Fruit fly (Drosophila melanogaster) whole organism, embryonic: ENCODE results near the gene ci.

Experiments
- Bteb2 ChIP-seq: fragments of 200-800 bp; sonication (Bioruptor generic); optimal IDR thresholded peaks from 2 replicates; lab custom pipeline; 2016; ENCODE audit warnings: missing biosample characterization, missing genetic modification characterization
- CG10565 ChIP-seq: fragments of 200-800 bp; sonication (Bioruptor generic); optimal IDR thresholded peaks from 3 replicates; lab custom pipeline; 2016; ENCODE audit warnings: missing biosample characterization, mild to moderate bottlenecking, missing genetic modification characterization
- CG12219 ChIP-seq: fragments of 200-800 bp; sonication (Bioruptor generic); optimal IDR thresholded peaks from 3 replicates; lab custom pipeline; 2018; ENCODE audit warnings: missing biosample characterization, mild to moderate bottlenecking, missing genetic modification characterization
- CG1233 ChIP-seq: fragments of 200-800 bp; sonication (Bioruptor generic); optimal IDR thresholded peaks from 4 replicates; lab custom pipeline; 2018; ENCODE audit warnings: missing biosample characterization, mild to moderate bottlenecking, missing genetic modification characterization
- CG12769 ChIP-seq: fragments of 200-800 bp; sonication (Bioruptor generic); optimal IDR thresholded peaks from 2 replicates; lab custom pipeline; 2019; ENCODE audit warnings: missing biosample characterization, mild to moderate bottlenecking, missing genetic modification characterization, moderate library complexity
- CG14441 ChIP-seq: fragments of 200-800 bp; sonication (Bioruptor generic); IDR thresholded peaks from 2 replicates; pipeline ENCODE4 v1.3.6; 2022; ENCODE audit warnings: missing biosample characterization, missing genetic modification characterization
- CG14965 ChIP-seq: fragments of 200-800 bp; sonication (Bioruptor generic); optimal IDR thresholded peaks from 2 replicates; lab custom pipeline; 2016; ENCODE audit warnings: missing biosample characterization, missing genetic modification characterization, borderline replicate concordance
- CG17612 ChIP-seq: fragments of 200-800 bp; sonication (Bioruptor generic); IDR thresholded peaks from 2 replicates; pipeline ENCODE4 v1.3.6; 2022; ENCODE audit warnings: missing biosample characterization, missing genetic modification characterization
- CG17912 ChIP-seq: fragments of 200-800 bp; sonication (Bioruptor generic); optimal IDR thresholded peaks from 2 replicates; lab custom pipeline; 2018; ENCODE audit warnings: missing biosample characterization, mild to moderate bottlenecking, missing genetic modification characterization
- CG2129 ChIP-seq: fragments of 200-800 bp; sonication (Bioruptor generic); IDR thresholded peaks from 2 replicates; pipeline ENCODE4 v1.3.6; 2022; ENCODE audit warnings: missing biosample characterization, missing genetic modification characterization; ENCODE audit not compliant: partially characterized antibody
- CG2712 ChIP-seq: fragments of 200-800 bp; optimal IDR thresholded peaks from 3 replicates; lab custom pipeline; 2019; ENCODE audit warnings: missing biosample characterization, mild to moderate bottlenecking, missing genetic modification characterization, moderate library complexity
- CG30403 ChIP-seq: fragments of 200-800 bp; sonication (Bioruptor generic); optimal IDR thresholded peaks from 3 replicates; lab custom pipeline; 2016; ENCODE audit warnings: missing biosample characterization, missing genetic modification characterization
- CG3065 ChIP-seq: fragments of 200-800 bp; sonication (Bioruptor generic); optimal IDR thresholded peaks from 2 replicates; lab custom pipeline; 2016; ENCODE audit warnings: missing biosample characterization, missing genetic modification characterization
- CG31365 ChIP-seq: fragments of 200-800 bp; sonication (Bioruptor generic); optimal IDR thresholded peaks from 2 replicates; lab custom pipeline; 2018; ENCODE audit warnings: missing biosample characterization, mild to moderate bottlenecking, missing genetic modification characterization
- CG43689 ChIP-seq: fragments of 200-800 bp; sonication (Bioruptor generic); IDR thresholded peaks from 2 replicates; pipeline ENCODE4 v1.3.6; 2022; ENCODE audit warnings: missing biosample characterization, missing genetic modification characterization
- CG7357 ChIP-seq: fragments of 200-800 bp; sonication (Bioruptor generic); IDR thresholded peaks from 3 replicates; pipeline ENCODE4 v1.3.6; 2022; ENCODE audit warnings: missing biosample characterization, missing genetic modification characterization
- CG8290 ChIP-seq, 3 experiments: fragments of 200-800 bp; sonication (Bioruptor generic); optimal IDR thresholded peaks; 2 replicates each; lab custom pipeline; 2016 to 2019; ENCODE audit warnings: missing biosample characterization in 3 of 3, missing genetic modification characterization in 3 of 3, mild to moderate bottlenecking in 2 of 3, moderate library complexity in 1 of 3
- CG8765 ChIP-seq: fragments of 200-800 bp; sonication (Bioruptor generic); IDR thresholded peaks from 2 replicates; pipeline ENCODE4 v1.3.6; 2022; ENCODE audit warnings: missing biosample characterization, missing genetic modification characterization
- CG9797 ChIP-seq: fragments of 200-800 bp; sonication (Bioruptor generic); optimal IDR thresholded peaks from 3 replicates; lab custom pipeline; 2018; ENCODE audit warnings: missing biosample characterization, mild to moderate bottlenecking, missing genetic modification characterization
- D19A ChIP-seq: fragments of 200-800 bp; optimal IDR thresholded peaks from 3 replicates; lab custom pipeline; 2019; ENCODE audit warnings: missing biosample characterization, mild to moderate bottlenecking, missing genetic modification characterization, moderate library complexity
- Dll ChIP-seq: fragments of 200-800 bp; sonication (Bioruptor generic); IDR thresholded peaks from 4 replicates; pipeline ENCODE4 v1.3.6; 2022; ENCODE audit warnings: missing biosample characterization, missing genetic modification characterization; ENCODE audit not compliant: partially characterized antibody
- Eip74EF ChIP-seq, 2 experiments: fragments of 200-800 bp in 1 of 2; fragments of >200 bp in 1 of 2; sonication (Bioruptor generic) in 1 of 2; optimal IDR thresholded peaks; 2 replicates each; lab custom pipeline; 2017 to 2019; ENCODE audit warnings: missing biosample characterization in 2 of 2, missing genetic modification characterization in 2 of 2, mild to moderate bottlenecking in 1 of 2, moderate library complexity in 1 of 2
- Ets65A ChIP-seq: fragments of 200-800 bp; sonication (Bioruptor generic); peaks from one replicate; lab custom pipeline; 2016; ENCODE audit warnings: missing biosample characterization, missing genetic modification characterization
- Ets97D ChIP-seq: fragments of 200-800 bp; sonication (Bioruptor generic); optimal IDR thresholded peaks from 3 replicates; lab custom pipeline; 2016; ENCODE audit warnings: missing biosample characterization, missing genetic modification characterization
- Hr39 ChIP-seq: fragments of >200 bp; optimal IDR thresholded peaks from 2 replicates; lab custom pipeline; 2017
- Mes4 ChIP-seq: fragments of 200-800 bp; sonication (Bioruptor generic); optimal IDR thresholded peaks from 2 replicates; lab custom pipeline; 2016; ENCODE audit warnings: missing biosample characterization, missing genetic modification characterization
- Myb ChIP-seq: fragments of 200-800 bp; sonication (Bioruptor generic); optimal IDR thresholded peaks from 2 replicates; lab custom pipeline; 2016; ENCODE audit warnings: missing biosample characterization, missing genetic modification characterization
- Scr ChIP-seq: fragments of 200-800 bp; sonication (Bioruptor generic); IDR thresholded peaks from 2 replicates; pipeline ENCODE4 v1.3.6; 2022; ENCODE audit warnings: missing biosample characterization, missing genetic modification characterization; ENCODE audit not compliant: partially characterized antibody
- Taf1 ChIP-seq: fragments of 200-800 bp; sonication (Bioruptor generic); IDR thresholded peaks from 2 replicates; pipeline ENCODE4 v1.3.6; 2022; ENCODE audit warnings: missing biosample characterization, missing genetic modification characterization
- Xbp1 ChIP-seq: fragments of 200-800 bp; sonication (Bioruptor generic); optimal IDR thresholded peaks from 3 replicates; lab custom pipeline; 2016; ENCODE audit warnings: missing biosample characterization, mild to moderate bottlenecking, missing genetic modification characterization
- abd-A ChIP-seq: fragments of 200-800 bp; sonication (Bioruptor generic); optimal IDR thresholded peaks from 3 replicates; lab custom pipeline; 2019; ENCODE audit warnings: missing biosample characterization, mild to moderate bottlenecking, missing genetic modification characterization, moderate library complexity
- ara ChIP-seq: fragments of 200-800 bp; sonication (Bioruptor generic); IDR thresholded peaks from 2 replicates; pipeline ENCODE4 v1.3.6; 2022; ENCODE audit warnings: missing biosample characterization, missing genetic modification characterization
- az2 ChIP-seq: fragments of 200-800 bp; sonication (Bioruptor generic); optimal IDR thresholded peaks from 3 replicates; lab custom pipeline; 2016; ENCODE audit warnings: missing biosample characterization, missing genetic modification characterization
- bbx ChIP-seq: fragments of 200-800 bp; sonication (Bioruptor generic); IDR thresholded peaks from 2 replicates; pipeline ENCODE4 v1.3.6; 2022; ENCODE audit warnings: missing biosample characterization, missing genetic modification characterization; ENCODE audit not compliant: partially characterized antibody
- chif ChIP-seq, 2 experiments: fragments of 200-800 bp; sonication (Bioruptor generic); optimal IDR thresholded peaks; 3 replicates each; lab custom pipeline; 2016; ENCODE audit warnings: missing biosample characterization in 2 of 2, missing genetic modification characterization in 2 of 2
- dmrt11E ChIP-seq: fragments of 200-800 bp; sonication (Bioruptor generic); optimal IDR thresholded peaks from 3 replicates; lab custom pipeline; 2018; ENCODE audit warnings: missing biosample characterization, mild to moderate bottlenecking, missing genetic modification characterization, moderate library complexity
- fd102C ChIP-seq: fragments of 200-800 bp; sonication (Bioruptor generic); optimal IDR thresholded peaks from 2 replicates; lab custom pipeline; 2018; ENCODE audit warnings: missing biosample characterization, mild to moderate bottlenecking, missing genetic modification characterization, moderate library complexity
- fru ChIP-seq: fragments of >200 bp; optimal IDR thresholded peaks from 2 replicates; lab custom pipeline; 2017
- grn ChIP-seq: fragments of 200-800 bp; sonication (Bioruptor generic); optimal IDR thresholded peaks from 3 replicates; lab custom pipeline; 2017; ENCODE audit warnings: missing biosample characterization, missing genetic modification characterization
- hbn ChIP-seq: fragments of 200-800 bp; sonication (Bioruptor generic); IDR thresholded peaks from 2 replicates; pipeline ENCODE4 v1.3.6; 2022; ENCODE audit warnings: missing biosample characterization, missing genetic modification characterization; ENCODE audit not compliant: partially characterized antibody
- jigr1 ChIP-seq: fragments of 200-800 bp; sonication (Bioruptor generic); IDR thresholded peaks from 3 replicates; pipeline ENCODE4 v1.3.6; 2022; ENCODE audit warnings: missing biosample characterization, missing genetic modification characterization
- kah ChIP-seq: fragments of 200-800 bp; sonication (Bioruptor generic); optimal IDR thresholded peaks from 2 replicates; lab custom pipeline; 2018; ENCODE audit warnings: missing biosample characterization, mild to moderate bottlenecking, missing genetic modification characterization
- maf-S ChIP-seq: fragments of 200-800 bp; sonication (Bioruptor generic); optimal IDR thresholded peaks from 2 replicates; lab custom pipeline; 2016; ENCODE audit warnings: missing biosample characterization, missing genetic modification characterization
- peb ChIP-seq: fragments of 200-800 bp; sonication (Bioruptor generic); IDR thresholded peaks from 2 replicates; pipeline ENCODE4 v1.3.6; 2022; ENCODE audit warnings: missing biosample characterization, missing genetic modification characterization
- phol ChIP-seq: fragments of 200-800 bp; sonication (Bioruptor generic); optimal IDR thresholded peaks from 3 replicates; lab custom pipeline; 2018; ENCODE audit warnings: missing biosample characterization, mild to moderate bottlenecking, missing genetic modification characterization, moderate library complexity
- sisA ChIP-seq: fragments of 200-800 bp; sonication (Bioruptor generic); IDR thresholded peaks from 2 replicates; pipeline ENCODE4 v1.3.6; 2022; ENCODE audit warnings: missing biosample characterization, missing genetic modification characterization
- so ChIP-seq: fragments of 200-800 bp; sonication (Bioruptor generic); IDR thresholded peaks from 3 replicates; pipeline ENCODE4 v1.3.6; 2022; ENCODE audit warnings: missing biosample characterization, missing genetic modification characterization
- tll ChIP-seq, 2 experiments: fragments of 200-800 bp in 1 of 2; fragments of >200 bp in 1 of 2; sonication (Bioruptor generic) in 1 of 2; optimal IDR thresholded peaks; 2 replicates each; lab custom pipeline; 2017 to 2019; ENCODE audit warnings: missing biosample characterization in 2 of 2, missing genetic modification characterization in 2 of 2, mild to moderate bottlenecking in 1 of 2, moderate library complexity in 1 of 2
- vnd ChIP-seq: fragments of 200-800 bp; sonication (Bioruptor generic); IDR thresholded peaks from 3 replicates; pipeline ENCODE4 v1.3.6; 2022; ENCODE audit warnings: missing biosample characterization, missing genetic modification characterization; ENCODE audit not compliant: partially characterized antibody
- yki ChIP-seq: fragments of >200 bp; optimal IDR thresholded peaks from 3 replicates; lab custom pipeline; 2018

Gene ci

DNA sequence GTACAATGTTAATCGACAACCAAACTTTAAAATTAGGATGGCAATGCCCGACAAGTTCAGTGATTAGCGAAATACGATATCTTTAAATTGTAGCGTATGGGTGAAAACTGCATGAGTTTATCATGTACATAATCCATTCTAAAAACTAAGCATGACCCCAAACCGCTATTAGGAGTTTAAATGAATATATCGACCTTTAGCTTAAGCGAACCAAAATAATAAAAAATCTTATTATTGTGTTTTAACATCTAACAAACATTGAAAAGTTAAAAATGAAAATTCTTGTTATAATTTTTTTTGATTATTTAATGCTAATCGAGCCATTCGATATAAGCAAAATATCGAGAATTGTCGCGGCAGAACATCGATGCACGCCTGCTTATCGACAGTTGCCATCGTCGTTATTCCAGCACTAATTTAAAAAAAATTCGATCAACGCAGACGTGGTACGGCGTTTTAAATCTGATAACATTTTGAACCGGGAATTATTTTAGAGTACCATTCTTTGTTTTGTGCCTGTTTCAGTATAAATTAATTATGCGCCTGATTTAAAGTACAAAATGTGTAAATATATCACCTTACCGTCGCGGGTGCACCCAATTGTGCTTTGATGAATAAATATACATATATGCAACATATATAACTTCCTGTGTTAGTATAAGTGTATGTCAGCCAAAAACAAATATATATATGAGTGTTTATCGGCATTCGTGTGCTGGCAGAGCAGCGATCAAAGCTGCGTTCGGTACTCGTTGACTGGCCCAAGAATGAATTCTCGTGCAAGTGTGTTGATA is 12.3 kb upstream of the ci start, which contains the start of gene pan (continued):
- TF ChIP-seq tll (GFP tag; optimal IDR thresholded peaks at IDR 0.05; lab: Kevin White, UChicago) = no peak
- TF ChIP-seq CG30403 = no peak
- no peak for TF ChIP-seq abd-A
- no peak for TF ChIP-seq Hr39 (lab: Kevin White, UChicago)
- peak; percentile 94 for TF ChIP-seq bbx (GFP tag; lab: Robert Waterston, UW)
- no peak; the same call in 1 of the 3 replicates for TF ChIP-seq vnd (GFP tag; lab: Robert Waterston, UW)
- TF ChIP-seq CG14965 (GFP tag; lab: Kevin White, UChicago) = no peak
- TF ChIP-seq Ets97D (GFP tag; lab: Kevin White, UChicago) = peak; percentile 8
- TF ChIP-seq CG17912 (GFP tag; lab: Kevin White, UChicago) = no peak
- TF ChIP-seq ara (GFP tag; lab: Robert Waterston, UW) = no peak
- no peak for TF ChIP-seq CG12219
- TF ChIP-seq Myb = peak; percentile 30
- peak; percentile 16 for TF ChIP-seq D19A
- TF ChIP-seq fru (lab: Kevin White, UChicago) = no peak
- TF ChIP-seq CG1233 = no peak
- TF ChIP-seq hbn (GFP tag; lab: Robert Waterston, UW) = peak; percentile 91
- no peak for TF ChIP-seq CG43689 (GFP tag; lab: Robert Waterston, UW)
- TF ChIP-seq Bteb2 (GFP tag; lab: Kevin White, UChicago) = no peak
- TF ChIP-seq fd102C (GFP tag; lab: Kevin White, UChicago) = no peak
- no peak for TF ChIP-seq CG31365 (tag; lab: Kevin White, UChicago)
- no peak for TF ChIP-seq sisA (GFP tag; lab: Robert Waterston, UW)
- peak; percentile 64 for TF ChIP-seq grn (GFP tag; lab: Kevin White, UChicago)
- TF ChIP-seq chif (GFP tag; optimal IDR thresholded peaks at IDR 0.05; lab: Kevin White, UChicago) = no peak
- no peak for TF ChIP-seq CG17612 (GFP tag; lab: Robert Waterston, UW)
- peak; percentile 89 for TF ChIP-seq Scr
- no peak for TF ChIP-seq kah (GFP tag; lab: Kevin White, UChicago)
- TF ChIP-seq CG2712 = no peak
- no peak for TF ChIP-seq CG14441 (GFP tag; lab: Robert Waterston, UW)
- no peak for TF ChIP-seq az2
- TF ChIP-seq CG8290 (GFP tag; optimal IDR thresholded peaks at IDR 0.05; lab: Kevin White, UChicago) = no peak
- TF ChIP-seq CG8290 (tag; optimal IDR thresholded peaks at IDR 0.05; lab: Kevin White, UChicago) = peak in 1 of 2 experiments; percentile 40
- TF ChIP-seq phol = no peak
- TF ChIP-seq so (GFP tag; lab: Robert Waterston, UW) = no peak
- TF ChIP-seq CG3065 (GFP tag; lab: Kevin White, UChicago) = no peak
- TF ChIP-seq Taf1 (GFP tag; lab: Robert Waterston, UW) = no peak
- no peak for TF ChIP-seq CG7357 (GFP tag; lab: Robert Waterston, UW)
- TF ChIP-seq Mes4 (GFP tag; lab: Kevin White, UChicago) = no peak
- peak; percentile 34 for TF ChIP-seq Xbp1 (GFP tag; lab: Kevin White, UChicago)
- no peak for TF ChIP-seq peb
- no peak for TF ChIP-seq Ets65A
- TF ChIP-seq jigr1 = no peak
- TF ChIP-seq yki (lab: Kevin White, UChicago) = no peak
- no peak for TF ChIP-seq dmrt11E (tag; lab: Kevin White, UChicago)
- no peak for TF ChIP-seq CG10565 (GFP tag; lab: Kevin White, UChicago)
- TF ChIP-seq Dll (GFP tag; lab: Robert Waterston, UW) = peak; percentile 91
- TF ChIP-seq CG2129 = peak; percentile 65; the same call in 1 of the 2 replicates
- TF ChIP-seq CG8765 (GFP tag; lab: Robert Waterston, UW) = no peak
- TF ChIP-seq CG12769 = no peak
- peak in 1 of 2 experiments; percentile 57 for TF ChIP-seq Eip74EF (GFP tag; optimal IDR thresholded peaks at IDR 0.05; lab: Kevin White, UChicago)
- no peak for TF ChIP-seq maf-S (GFP tag; lab: Kevin White, UChicago)
- TF ChIP-seq CG9797 = no peak
